Fruit fly (Drosophila melanogaster): ENCODE results near the gene Poxm.
A peak's percentile ranks its signal among the peaks of the same experiment; 100 is the strongest.

Poxm gene

DNA sequence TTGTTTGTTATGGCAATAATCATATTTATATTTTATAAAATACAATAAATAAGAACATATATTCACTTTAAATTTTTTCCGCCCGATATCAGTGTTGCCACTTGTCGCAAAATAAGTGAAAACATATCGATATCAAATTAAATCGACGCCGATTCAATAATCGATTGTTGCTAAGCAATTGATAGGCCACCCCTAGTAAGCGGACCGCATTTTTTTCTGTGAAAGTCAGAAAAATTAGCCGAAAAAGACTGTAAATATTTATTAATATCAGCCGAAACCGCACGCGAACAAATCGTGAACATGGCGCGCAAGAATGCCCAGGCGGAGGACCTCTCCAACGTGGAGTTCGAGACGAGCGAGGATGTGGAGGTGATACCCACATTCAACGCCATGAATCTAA lies 20.6 kb downstream of the Poxm start, which contains the start of gene CG7483 (continued):
- TF ChIP-seq Fer1 (GFP tag; optimal IDR thresholded peaks at IDR 0.05), result peak; percentile 26
- TF ChIP-seq CG2116 (GFP tag; optimal IDR thresholded peaks at IDR 0.05), result peak; percentile 70
- no peak for TF ChIP-seq bsh (GFP tag; optimal IDR thresholded peaks at IDR 0.05)
- TF ChIP-seq CG34422 (GFP tag; IDR thresholded peaks at IDR 0.05), result peak; percentile 52; the same call in 1 of the 3 replicates
- TF ChIP-seq CG15514 (GFP tag; optimal IDR thresholded peaks at IDR 0.05), result peak; percentile 39

- TF ChIP-seq sens (GFP tag), result peak; percentile 52
- no peak for TF ChIP-seq Sin3A (optimal IDR thresholded peaks at IDR 0.05)
Measured at dm6 chr3R:8312037-8312436, 21.6 kb downstream of the Poxm start, which contains the start of the genes CG11694 and CG11698. Gene CG11694 (minus strand): TSS chr3R:8312137. Gene CG11698 (plus strand): TSS chr3R:8312188.

dm6 chr3R:8310678-8311077 lies 22.9 kb downstream of the Poxm start, which contains the start of gene CG11693:
Gene CG11693 (minus strand): TSS chr3R:8310778.
- TF ChIP-seq fd96Cb (tag; optimal IDR thresholded peaks at IDR 0.05) (no peak), nerfin-2 (GFP tag; IDR thresholded peaks at IDR 0.05; ENCODE audit: partially characterized antibody) (no peak), hth (optimal IDR thresholded peaks at IDR 0.05) (no peak), Med (GFP tag) (peak; percentile 1), unpg (GFP tag; optimal IDR thresholded peaks at IDR 0.05) (no peak), cato (GFP tag; optimal IDR thresholded peaks at IDR 0.05; ENCODE audit: borderline replicate concordance) (no peak)

- peak; percentile 80 for TF ChIP-seq ATbp (GFP tag; optimal IDR thresholded peaks at IDR 0.05)
- peak; percentile 1 for TF ChIP-seq fd102C (GFP tag; optimal IDR thresholded peaks at IDR 0.05)
- TF ChIP-seq MBD-R2 (GFP tag; IDR thresholded peaks at IDR 0.05), result peak; percentile 76
- TF ChIP-seq CG42726 (GFP tag; IDR thresholded peaks at IDR 0.05; ENCODE audit: partially characterized antibody), result no peak
- TF ChIP-seq CG18011 (GFP tag; optimal IDR thresholded peaks at IDR 0.05), result no peak
- TF ChIP-seq CG9437 (GFP tag; optimal IDR thresholded peaks at IDR 0.05), result no peak
- peak; percentile 55 for TF ChIP-seq CG17359 (tag; optimal IDR thresholded peaks at IDR 0.05)
- TF ChIP-seq Asciz (GFP tag; optimal IDR thresholded peaks at IDR 0.05), result peak; percentile 89
- TF ChIP-seq Gsc (GFP tag; IDR thresholded peaks at IDR 0.05), result no peak
- TF ChIP-seq Rfx (GFP tag; IDR thresholded peaks at IDR 0.05), result no peak
- no peak for TF ChIP-seq CG17568 (GFP tag; optimal IDR thresholded peaks at IDR 0.05)
- no peak for TF ChIP-seq Max (GFP tag; optimal IDR thresholded peaks at IDR 0.05)
- TF ChIP-seq Fer2 (tag; optimal IDR thresholded peaks at IDR 0.05), result no peak
- TF ChIP-seq bcd (GFP tag; optimal IDR thresholded peaks at IDR 0.05), result peak; percentile 17
- TF ChIP-seq exex (tag; optimal IDR thresholded peaks at IDR 0.05), result no peak
- no peak for TF ChIP-seq C15 (GFP tag; IDR thresholded peaks at IDR 0.05)
- TF ChIP-seq CG31365 (tag; optimal IDR thresholded peaks at IDR 0.05), result peak; percentile 47
- no peak for TF ChIP-seq Mad (GFP tag; optimal IDR thresholded peaks at IDR 0.05)
- peak in 1 of 2 experiments; percentile 1 for TF ChIP-seq Hr78 (GFP tag; optimal IDR thresholded peaks at IDR 0.05)
- no peak for TF ChIP-seq gem (tag; optimal IDR thresholded peaks at IDR 0.05)
- no peak for TF ChIP-seq CG11696 (GFP tag; IDR thresholded peaks at IDR 0.05)
- TF ChIP-seq CG10654 (GFP tag; optimal IDR thresholded peaks at IDR 0.05), result no peak
- TF ChIP-seq Ssrp (tag; optimal IDR thresholded peaks at IDR 0.05), result no peak
- no peak for TF ChIP-seq CG10959 (GFP tag; IDR thresholded peaks at IDR 0.05)
- TF ChIP-seq Hand (GFP tag; optimal IDR thresholded peaks at IDR 0.05), result no peak
- TF ChIP-seq CG18599 (GFP tag; optimal IDR thresholded peaks at IDR 0.05), result no peak
- peak; percentile 68 for TF ChIP-seq CG15696 (tag; optimal IDR thresholded peaks at IDR 0.05)
- TF ChIP-seq CG10431 (GFP tag; optimal IDR thresholded peaks at IDR 0.05), result peak; percentile 31
- TF ChIP-seq CG15601 (tag; optimal IDR thresholded peaks at IDR 0.05), result peak; percentile 55
- no peak for TF ChIP-seq CG10321 (GFP tag; IDR thresholded peaks at IDR 0.05)
- TF ChIP-seq ro (GFP tag; IDR thresholded peaks at IDR 0.05), result no peak
- TF ChIP-seq CG32532 (GFP tag; IDR thresholded peaks at IDR 0.05), result no peak
Measured at dm6 chr3R:8308515-8308959, 25.1 kb downstream of the Poxm start, which contains the start of gene tex. Gene tex (minus strand): TSS chr3R:8308645.
